Worm (Caenorhabditis elegans): ENCODE data around the gene rer-1.

Gene rer-1

ce11 chrII:8853960-8854359 lies 42.8 kb downstream of the rer-1 start:
- TF ChIP-seq hnd-1 (tag; optimal IDR thresholded peaks at IDR 0.05) (no peak), sea-1 (GFP tag; conservative IDR thresholded peaks at IDR 0.05) (no peak), pes-1 (GFP tag; IDR thresholded peaks at IDR 0.05) (no peak), B0310.2 (tag; optimal IDR thresholded peaks at IDR 0.05) (no peak), ceh-36 (tag; optimal IDR thresholded peaks at IDR 0.05) (no peak), tbx-11 (GFP tag; IDR thresholded peaks at IDR 0.05) (no peak), flt-1 (GFP tag; IDR thresholded peaks at IDR 0.05) (no peak), ets-7 (tag; optimal IDR thresholded peaks at IDR 0.05) (no peak)

- TF ChIP-seq tra-4 (tag; optimal IDR thresholded peaks at IDR 0.05) (no peak), ama-1 (optimal IDR thresholded peaks at IDR 0.05) (no peak), aly-1 (tag; optimal IDR thresholded peaks at IDR 0.05) (no peak), pes-1 (GFP tag; IDR thresholded peaks at IDR 0.05) (no peak), flt-1 (GFP tag; IDR thresholded peaks at IDR 0.05) (no peak), hmbx-1 (tag; optimal IDR thresholded peaks at IDR 0.05) (no peak), ets-7 (tag; optimal IDR thresholded peaks at IDR 0.05) (no peak), B0310.2 (tag; optimal IDR thresholded peaks at IDR 0.05) (no peak), sea-1 (GFP tag; conservative IDR thresholded peaks at IDR 0.05) (no peak), tbx-11 (GFP tag; IDR thresholded peaks at IDR 0.05) (no peak), hmg-4 (GFP tag; optimal IDR thresholded peaks at IDR 0.05) (no peak), F13C5.2 (tag; optimal IDR thresholded peaks at IDR 0.05) (no peak), tbx-37 (GFP tag; conservative IDR thresholded peaks at IDR 0.05) (no peak), ceh-36 (tag; optimal IDR thresholded peaks at IDR 0.05) (no peak), scrt-1 (GFP tag; IDR thresholded peaks at IDR 0.05) (no peak), hnd-1 (tag; optimal IDR thresholded peaks at IDR 0.05) (no peak), ceh-13 (GFP tag; optimal IDR thresholded peaks at IDR 0.05) (no peak)
Measured at ce11 chrII:8854874-8855273, 43.7 kb downstream of the rer-1 start.

- TF ChIP-seq tra-4 (tag; optimal IDR thresholded peaks at IDR 0.05) (no peak), flt-1 (GFP tag; IDR thresholded peaks at IDR 0.05) (no peak), ama-1 (optimal IDR thresholded peaks at IDR 0.05) (no peak), B0310.2 (tag; optimal IDR thresholded peaks at IDR 0.05) (no peak), hnd-1 (tag; optimal IDR thresholded peaks at IDR 0.05) (no peak), pes-1 (GFP tag; IDR thresholded peaks at IDR 0.05) (no peak), aly-1 (tag; optimal IDR thresholded peaks at IDR 0.05) (no peak), tbx-37 (GFP tag; conservative IDR thresholded peaks at IDR 0.05) (no peak), hmbx-1 (tag; optimal IDR thresholded peaks at IDR 0.05) (no peak), ets-7 (tag; optimal IDR thresholded peaks at IDR 0.05) (no peak), F13C5.2 (tag; optimal IDR thresholded peaks at IDR 0.05) (no peak), ceh-13 (GFP tag; optimal IDR thresholded peaks at IDR 0.05) (no peak), sea-1 (GFP tag; conservative IDR thresholded peaks at IDR 0.05) (no peak), tbx-11 (GFP tag; IDR thresholded peaks at IDR 0.05) (no peak), hmg-4 (GFP tag; optimal IDR thresholded peaks at IDR 0.05) (no peak), ceh-36 (tag; optimal IDR thresholded peaks at IDR 0.05) (no peak), scrt-1 (GFP tag; IDR thresholded peaks at IDR 0.05) (no peak)
Measured at ce11 chrII:8856524-8856923, 45.4 kb downstream of the rer-1 start.

- TF ChIP-seq hmbx-1 (tag; optimal IDR thresholded peaks at IDR 0.05) (no peak), B0310.2 (tag; optimal IDR thresholded peaks at IDR 0.05) (no peak), hmg-4 (GFP tag; optimal IDR thresholded peaks at IDR 0.05) (no peak), flt-1 (GFP tag; IDR thresholded peaks at IDR 0.05) (no peak), sea-1 (GFP tag; conservative IDR thresholded peaks at IDR 0.05) (no peak), ama-1 (optimal IDR thresholded peaks at IDR 0.05) (no peak), hnd-1 (tag; optimal IDR thresholded peaks at IDR 0.05) (no peak), ceh-36 (tag; optimal IDR thresholded peaks at IDR 0.05) (no peak), scrt-1 (GFP tag; IDR thresholded peaks at IDR 0.05) (no peak), tbx-37 (GFP tag; conservative IDR thresholded peaks at IDR 0.05) (no peak)
Measured at ce11 chrII:8857074-8857473, 45.9 kb downstream of the rer-1 start.

ce11 chrII:8859596-8859995 lies 48.4 kb downstream of the rer-1 start, which contains the start of gene snb-6:
TSS of gene snb-6 (minus strand) at chrII:8859696.
- TF ChIP-seq tbx-37 (GFP tag; conservative IDR thresholded peaks at IDR 0.05) (no peak), ets-7 (tag; optimal IDR thresholded peaks at IDR 0.05) (no peak), ceh-13 (GFP tag; optimal IDR thresholded peaks at IDR 0.05) (no peak), hnd-1 (tag; optimal IDR thresholded peaks at IDR 0.05) (no peak), hmg-4 (GFP tag; optimal IDR thresholded peaks at IDR 0.05) (no peak), pes-1 (GFP tag; IDR thresholded peaks at IDR 0.05) (no peak), scrt-1 (GFP tag; IDR thresholded peaks at IDR 0.05) (no peak)

All from whole organism, early embryonic.